Worm (Caenorhabditis elegans) whole organism, L1 larva: ENCODE data around the gene dhgd-1.

Source experiments
- C04F5.9 ChIP-seq: sonication (generic microtip); optimal IDR thresholded peaks from 2 replicates; lab custom pipeline; 2016; ENCODE audit warnings: missing genetic modification characterization, missing compliant biosample characterization
- C34B4.2 ChIP-seq: sonication (generic microtip); optimal IDR thresholded peaks from 2 replicates; lab custom pipeline; 2017; ENCODE audit warnings: mild to moderate bottlenecking, missing genetic modification characterization, missing compliant biosample characterization
- aha-1 ChIP-seq: fragments of 150-350 bp; optimal IDR thresholded peaks from 2 replicates; lab custom pipeline; 2014; ENCODE audit warnings: missing biosample characterization, missing genetic modification characterization
- ceh-63 ChIP-seq: fragments of 200-800 bp; sonication (Bioruptor generic); optimal IDR thresholded peaks from 2 replicates; lab custom pipeline; 2018; ENCODE audit warnings: mild to moderate bottlenecking, missing genetic modification characterization, missing compliant biosample characterization
- ceh-8 ChIP-seq: fragments of 200-800 bp; sonication (Bioruptor generic); optimal IDR thresholded peaks from 2 replicates; lab custom pipeline; 2018; ENCODE audit warnings: mild to moderate bottlenecking, missing genetic modification characterization, moderate library complexity, missing compliant biosample characterization
- ceh-82 ChIP-seq, 3 experiments: fragments of 150-350 bp in 1 of 3; sonication (generic microtip) in 2 of 3; optimal IDR thresholded peaks; 2 replicates each; lab custom pipeline; 2014 to 2017; ENCODE audit warnings: missing biosample characterization in 3 of 3, missing genetic modification characterization in 3 of 3
- ceh-88 ChIP-seq: fragments of 200-800 bp; sonication (Bioruptor generic); IDR thresholded peaks from 2 replicates; pipeline ENCODE4 v1.3.6; 2022; ENCODE audit warnings: missing genetic modification characterization, missing compliant biosample characterization
- ceh-90 ChIP-seq: sonication (generic microtip); optimal IDR thresholded peaks from 2 replicates; lab custom pipeline; 2016; ENCODE audit warnings: missing genetic modification characterization, missing compliant biosample characterization
- ces-1 ChIP-seq: fragments of 150-350 bp; optimal IDR thresholded peaks from 2 replicates; lab custom pipeline; 2014; ENCODE audit warnings: missing biosample characterization, missing genetic modification reagents, missing genetic modification characterization
- dsc-1 ChIP-seq: sonication (generic microtip); optimal IDR thresholded peaks from 2 replicates; lab custom pipeline; 2016; ENCODE audit warnings: mild to moderate bottlenecking, missing genetic modification characterization, missing compliant biosample characterization
- egl-13 ChIP-seq: sonication (generic microtip); optimal IDR thresholded peaks from 2 replicates; lab custom pipeline; 2016; ENCODE audit warnings: missing genotype, missing genetic modification reagents, missing genetic modification characterization, missing compliant biosample characterization
- elt-3 ChIP-seq, 6 experiments: fragments of 150-350 bp in 1 of 6; sonication (generic microtip); optimal IDR thresholded peaks; 2 replicates each; lab custom pipeline; 2017 to 2018; ENCODE audit warnings: missing biosample characterization in 6 of 6, missing genetic modification characterization in 6 of 6, inconsistent platforms in 1 of 6
- fkh-4 ChIP-seq: sonication (generic microtip); optimal IDR thresholded peaks from 2 replicates; lab custom pipeline; 2016; ENCODE audit warnings: missing compliant biosample characterization, missing genetic modification characterization, borderline replicate concordance
- fkh-8 ChIP-seq: sonication (generic microtip); optimal IDR thresholded peaks from 2 replicates; lab custom pipeline; 2016; ENCODE audit warnings: mild to moderate bottlenecking, missing genetic modification characterization, missing compliant biosample characterization
- fos-1 ChIP-seq: fragments of 150-350 bp; optimal IDR thresholded peaks from 2 replicates; lab custom pipeline; 2014; ENCODE audit warnings: missing biosample characterization, missing genetic modification characterization
- irx-1 ChIP-seq: sonication (generic microtip); optimal IDR thresholded peaks from 2 replicates; lab custom pipeline; 2016; ENCODE audit warnings: missing genetic modification characterization, missing compliant biosample characterization
- lin-13 ChIP-seq: fragments of 150-350 bp; optimal IDR thresholded peaks from 2 replicates; lab custom pipeline; 2014; ENCODE audit warnings: missing biosample characterization, missing genetic modification reagents, missing genetic modification characterization
- lin-14 ChIP-seq: fragments of 200-800 bp; sonication (Bioruptor generic); optimal IDR thresholded peaks from 2 replicates; lab custom pipeline; 2018; ENCODE audit warnings: mild to moderate bottlenecking, missing genetic modification characterization, moderate library complexity, missing compliant biosample characterization
- lin-35 ChIP-seq, 2 experiments: fragments of 150-350 bp; optimal IDR thresholded peaks; 2 replicates each; lab custom pipeline; 2014; ENCODE audit warnings: missing biosample characterization in 2 of 2, missing genetic modification characterization in 2 of 2, missing genetic modification reagents in 2 of 2
- lir-3 ChIP-seq: sonication (generic microtip); optimal IDR thresholded peaks from 2 replicates; lab custom pipeline; 2016; ENCODE audit warnings: mild to moderate bottlenecking, missing genetic modification characterization, moderate library complexity, missing compliant biosample characterization; ENCODE audit not compliant: poor library complexity
- mdl-1 ChIP-seq, 2 experiments: fragments of 150-350 bp; optimal IDR thresholded peaks; 2 replicates each; lab custom pipeline; 2014 to 2017; ENCODE audit warnings: missing biosample characterization in 2 of 2, missing genetic modification characterization in 2 of 2, inconsistent platforms in 1 of 2
- mef-2 ChIP-seq: fragments of 150-350 bp; optimal IDR thresholded peaks from 2 replicates; lab custom pipeline; 2014; ENCODE audit warnings: missing biosample characterization, missing genetic modification characterization
- mep-1 ChIP-seq: fragments of 150-350 bp; optimal IDR thresholded peaks from 2 replicates; lab custom pipeline; 2014; ENCODE audit warnings: missing biosample characterization, missing genetic modification characterization
- nhr-19 ChIP-seq: fragments of 200-800 bp; sonication (Bioruptor generic); conservative IDR thresholded peaks from 2 replicates; pipeline ENCODE4 v1.3.6; 2022; ENCODE audit warnings: missing genetic modification characterization, missing compliant biosample characterization
- nhr-237 ChIP-seq: fragments of 150-350 bp; optimal IDR thresholded peaks from 2 replicates; lab custom pipeline; 2014; ENCODE audit warnings: missing biosample characterization, missing genetic modification characterization
- nhr-47 ChIP-seq: sonication (generic microtip); optimal IDR thresholded peaks from 2 replicates; lab custom pipeline; 2016; ENCODE audit warnings: mild to moderate bottlenecking, missing genetic modification characterization, moderate library complexity, missing compliant biosample characterization
- nhr-84 ChIP-seq: sonication (generic microtip); optimal IDR thresholded peaks from 2 replicates; lab custom pipeline; 2017; ENCODE audit warnings: missing biosample characterization, missing genetic modification characterization
- nhr-85 ChIP-seq: sonication (generic microtip); peaks from one replicate; lab custom pipeline; 2016; ENCODE audit warnings: missing genetic modification characterization, inconsistent platforms, missing compliant biosample characterization
- nhr-90 ChIP-seq: sonication (generic microtip); optimal IDR thresholded peaks from 2 replicates; lab custom pipeline; 2016; ENCODE audit warnings: mild to moderate bottlenecking, missing genetic modification characterization, missing compliant biosample characterization; ENCODE audit not compliant: poor library complexity
- pax-3 ChIP-seq: fragments of 200-800 bp; sonication (Bioruptor generic); optimal IDR thresholded peaks from 2 replicates; lab custom pipeline; 2018; ENCODE audit warnings: mild to moderate bottlenecking, missing genetic modification characterization, moderate library complexity, missing compliant biosample characterization
- pqm-1 ChIP-seq: sonication (generic microtip); optimal IDR thresholded peaks from 3 replicates; lab custom pipeline; 2017; ENCODE audit warnings: missing biosample characterization, missing genetic modification characterization
- rnt-1 ChIP-seq: sonication (generic microtip); optimal IDR thresholded peaks from 2 replicates; lab custom pipeline; 2016; ENCODE audit warnings: mild to moderate bottlenecking, missing genetic modification characterization, moderate library complexity, missing compliant biosample characterization
- snpc-4 ChIP-seq: fragments of 150-350 bp; optimal IDR thresholded peaks from 2 replicates; lab custom pipeline; 2014; ENCODE audit warnings: missing biosample characterization, missing genetic modification characterization
- snu-23 ChIP-seq: sonication (generic microtip); optimal IDR thresholded peaks from 2 replicates; lab custom pipeline; 2016; ENCODE audit warnings: missing genetic modification characterization, missing compliant biosample characterization
- sup-37 ChIP-seq: fragments of 200-800 bp; sonication (Bioruptor generic); optimal IDR thresholded peaks from 2 replicates; lab custom pipeline; 2018; ENCODE audit warnings: mild to moderate bottlenecking, missing genetic modification characterization, missing compliant biosample characterization
- swsn-7 ChIP-seq: sonication (generic microtip); optimal IDR thresholded peaks from 2 replicates; lab custom pipeline; 2016; ENCODE audit warnings: missing genetic modification characterization, missing compliant biosample characterization
- unc-130 ChIP-seq: fragments of 150-350 bp; optimal IDR thresholded peaks from 2 replicates; lab custom pipeline; 2017; ENCODE audit warnings: missing biosample characterization, missing genetic modification characterization, inconsistent platforms
- unc-86 ChIP-seq: sonication (generic microtip); optimal IDR thresholded peaks from 2 replicates; lab custom pipeline; 2016; ENCODE audit warnings: missing genetic modification characterization, missing compliant biosample characterization
- vab-15 ChIP-seq: sonication (generic microtip); optimal IDR thresholded peaks from 2 replicates; lab custom pipeline; 2017; ENCODE audit warnings: missing genotype, mild to moderate bottlenecking, missing genetic modification characterization, missing compliant biosample characterization
- zip-4 ChIP-seq: fragments of 200-800 bp; sonication (Bioruptor generic); optimal IDR thresholded peaks from 2 replicates; lab custom pipeline; 2018; ENCODE audit warnings: mild to moderate bottlenecking, missing genetic modification characterization, moderate library complexity, missing compliant biosample characterization
- ztf-11 ChIP-seq, 2 experiments: sonication (generic microtip); optimal IDR thresholded peaks; 2 replicates each; lab custom pipeline; 2016 to 2017; ENCODE audit warnings: missing genetic modification characterization in 2 of 2, missing biosample characterization in 1 of 2, missing compliant biosample characterization in 1 of 2

dhgd-1 gene

ce11 chrII:11534429-11535099 is 17.3 kb downstream of the dhgd-1 start, which contains the start of gene Y62F5A.12 (continued):
- TF ChIP-seq nhr-90 = peak; percentile 86
- peak; percentile 92 for TF ChIP-seq nhr-47
- TF ChIP-seq swsn-7 (tag; lab: Kevin White, UChicago) = peak; percentile 80
- peak; percentile 90 for TF ChIP-seq fkh-8 (tag; lab: Kevin White, UChicago)
- peak; percentile 89 for TF ChIP-seq snu-23 (GFP tag; lab: Kevin White, UChicago)
- TF ChIP-seq lin-14 (GFP tag; lab: Kevin White, UChicago) = peak; percentile 84
- peak; percentile 57 for TF ChIP-seq ceh-8 (GFP tag; lab: Kevin White, UChicago)
- peak; percentile 34 for TF ChIP-seq nhr-237 (tag; lab: Kevin White, UChicago)
- peak; percentile 76 to 92 (median 80) for TF ChIP-seq ceh-82 (tag; optimal IDR thresholded peaks at IDR 0.05; lab: Kevin White, UChicago)

- TF ChIP-seq unc-130 = no peak
- no peak for TF ChIP-seq mep-1 (tag; lab: Kevin White, UChicago)
- TF ChIP-seq snpc-4 = no peak
- TF ChIP-seq egl-13 (tag; lab: Kevin White, UChicago) = no peak
- TF ChIP-seq ceh-88 = no peak
- TF ChIP-seq zip-4 (GFP tag; lab: Kevin White, UChicago) = no peak
- no peak for TF ChIP-seq ceh-90 (tag; lab: Kevin White, UChicago)
- TF ChIP-seq snu-23 (GFP tag; lab: Kevin White, UChicago) = no peak
- TF ChIP-seq mdl-1 (tag; optimal IDR thresholded peaks at IDR 0.05; lab: Kevin White, UChicago) = no peak
- no peak for TF ChIP-seq nhr-19 (GFP tag; lab: Robert Waterston, UW)
- TF ChIP-seq nhr-84 = no peak
- TF ChIP-seq C34B4.2 (tag; lab: Kevin White, UChicago) = no peak
- no peak for TF ChIP-seq nhr-90
- TF ChIP-seq rnt-1 (tag; lab: Kevin White, UChicago) = no peak
- TF ChIP-seq fkh-4 (tag; lab: Kevin White, UChicago) = no peak
- TF ChIP-seq sup-37 (GFP tag; lab: Kevin White, UChicago) = no peak
- TF ChIP-seq pqm-1 (tag; lab: Kevin White, UChicago) = no peak
- TF ChIP-seq elt-3 (tag; optimal IDR thresholded peaks at IDR 0.05; lab: Kevin White, UChicago) = no peak
- TF ChIP-seq dsc-1 (tag; lab: Kevin White, UChicago) = no peak
Measured at ce11 chrII:11533716-11534115, 18.2 kb downstream of the dhgd-1 start, which contains the start of gene mdt-8. TSS of gene mdt-8 (minus strand) at chrII:11533816.

- no peak for TF ChIP-seq zip-4 (GFP tag; lab: Kevin White, UChicago)
- no peak for TF ChIP-seq C34B4.2 (tag; lab: Kevin White, UChicago)
Measured at ce11 chrII:11526954-11527353, 24.9 kb downstream of the dhgd-1 start, which contains the start of gene age-1. TSS of gene age-1 (minus strand) at chrII:11527054.

ce11 chrII:11521300-11521699 is 30.6 kb downstream of the dhgd-1 start, which contains the start of gene Y62F5A.10:
TSS of gene Y62F5A.10 (plus strand) at chrII:11521600.
- TF ChIP-seq unc-86 (no peak), lir-3 (no peak), mef-2 (tag; lab: Kevin White, UChicago) (no peak), nhr-85 (no peak), lin-13 (GFP tag; lab: Kevin White, UChicago) (no peak), pax-3 (tag; lab: Kevin White, UChicago) (no peak), nhr-47 (no peak), vab-15 (no peak), lin-35 (GFP tag; optimal IDR thresholded peaks at IDR 0.05; lab: Kevin White, UChicago) (no peak), elt-3 (tag; optimal IDR thresholded peaks at IDR 0.05; lab: Kevin White, UChicago) (no peak), ztf-11 (tag; optimal IDR thresholded peaks at IDR 0.05; lab: Kevin White, UChicago) (no peak), ceh-63 (GFP tag; lab: Kevin White, UChicago) (no peak), ces-1 (GFP tag; lab: Kevin White, UChicago) (no peak), C34B4.2 (tag; lab: Kevin White, UChicago) (no peak), dsc-1 (tag; lab: Kevin White, UChicago) (no peak), mdl-1 (tag; optimal IDR thresholded peaks at IDR 0.05; lab: Kevin White, UChicago) (no peak), irx-1 (tag; lab: Kevin White, UChicago) (no peak), aha-1 (tag; lab: Kevin White, UChicago) (no peak), C04F5.9 (tag; lab: Kevin White, UChicago) (no peak), fos-1 (tag; lab: Kevin White, UChicago) (no peak)
